Worm (Caenorhabditis elegans): ENCODE results near the gene vdac-1.

ce11 chrIV:7506711-7507110, 980 bp downstream of the vdac-1 start:
- no peak for TF ChIP-seq pha-4 (tag; optimal IDR thresholded peaks at IDR 0.05)
- no peak for TF ChIP-seq nhr-12 (tag; optimal IDR thresholded peaks at IDR 0.05)
- no peak for TF ChIP-seq ces-1 (GFP tag; optimal IDR thresholded peaks at IDR 0.05)
- TF ChIP-seq unc-62 (GFP tag; optimal IDR thresholded peaks at IDR 0.05): no peak
- no peak for TF ChIP-seq lsy-2 (tag; optimal IDR thresholded peaks at IDR 0.05)
- TF ChIP-seq unc-39 (tag; optimal IDR thresholded peaks at IDR 0.05): no peak
- TF ChIP-seq flh-1 (GFP tag; optimal IDR thresholded peaks at IDR 0.05): no peak
- TF ChIP-seq mab-5 (tag; optimal IDR thresholded peaks at IDR 0.05): no peak

Measured in whole organism, mixed stage, embryonic.